Worm (Caenorhabditis elegans) whole organism, L1 larva: ENCODE results near the gene pqm-1.

Experiments used
- ceh-90 ChIP-seq: sonication (generic microtip); optimal IDR thresholded peaks from 2 replicates; lab custom pipeline; 2016; ENCODE audit warnings: missing genetic modification characterization, missing compliant biosample characterization
- dpl-1 ChIP-seq, 3 experiments: fragments of 150-350 bp in 2 of 3; sonication (generic microtip) in 1 of 3; optimal IDR thresholded peaks; 2 replicates each; lab custom pipeline; 2014 to 2017; ENCODE audit warnings: missing biosample characterization in 3 of 3, missing genetic modification characterization in 3 of 3, missing genetic modification reagents in 3 of 3
- elt-2 ChIP-seq: sonication (generic microtip); optimal IDR thresholded peaks from 2 replicates; lab custom pipeline; 2016; ENCODE audit warnings: missing genetic modification characterization, mild to moderate bottlenecking, inconsistent platforms, missing compliant biosample characterization, missing genetic modification reagents
- lin-39 ChIP-seq: fragments of 150-350 bp; optimal IDR thresholded peaks from 2 replicates; lab custom pipeline; 2014; ENCODE audit warnings: missing biosample characterization, missing genetic modification reagents, missing genetic modification characterization
- nhr-77 ChIP-seq: fragments of 150-350 bp; optimal IDR thresholded peaks from 2 replicates; lab custom pipeline; 2014; ENCODE audit warnings: missing biosample characterization, missing genetic modification characterization
- pag-3 ChIP-seq: sonication (generic microtip); optimal IDR thresholded peaks from 2 replicates; lab custom pipeline; 2017; ENCODE audit warnings: missing genetic modification characterization, mild to moderate bottlenecking, missing compliant biosample characterization, antibody characterized with exemption, borderline replicate concordance; ENCODE audit not compliant: insufficient read depth
- snu-23 ChIP-seq: sonication (generic microtip); optimal IDR thresholded peaks from 2 replicates; lab custom pipeline; 2016; ENCODE audit warnings: missing genetic modification characterization, missing compliant biosample characterization
- unc-62 ChIP-seq: fragments of 150-350 bp; optimal IDR thresholded peaks from 2 replicates; lab custom pipeline; 2014; ENCODE audit warnings: missing biosample characterization, missing genetic modification reagents, missing genetic modification characterization

DNA sequence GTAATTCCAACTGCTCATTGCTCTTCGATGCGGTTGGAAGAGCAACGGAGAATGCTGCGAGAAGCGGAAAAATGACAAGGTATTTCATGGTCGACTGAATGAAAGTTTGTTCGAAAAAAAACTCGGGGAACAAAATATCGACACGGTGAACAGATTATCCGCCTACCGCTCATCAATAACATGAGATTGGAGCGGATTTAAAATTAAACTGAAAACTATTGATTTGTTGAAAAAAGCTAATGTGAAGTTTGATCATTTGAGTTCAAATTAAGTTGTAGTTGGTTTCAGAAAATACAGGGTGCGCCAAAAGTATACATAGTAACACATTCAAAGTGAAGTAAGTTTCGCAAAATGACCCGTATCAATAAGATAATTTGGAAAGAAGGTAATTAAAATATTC is 12.3 kb downstream of the pqm-1 start, which contains the start of gene F40F8.4:
- TF ChIP-seq dpl-1 (GFP tag; optimal IDR thresholded peaks at IDR 0.05; lab: Kevin White, UChicago) (no peak), unc-62 (no peak), snu-23 (GFP tag; lab: Kevin White, UChicago) (no peak), lin-39 (tag; lab: Kevin White, UChicago) (no peak), pag-3 (tag; lab: Kevin White, UChicago) (no peak), nhr-77 (tag; lab: Kevin White, UChicago) (no peak), ceh-90 (no peak), elt-2 (tag; lab: Kevin White, UChicago) (no peak)
